Fruit fly (Drosophila melanogaster) whole organism, embryonic: ENCODE results near the gene Megf8.
A peak's percentile ranks its signal among the peaks of the same experiment; 100 is the strongest.

ENCODE experiments used
- Antp ChIP-seq: fragments of 200-800 bp; sonication (Bioruptor generic); optimal IDR thresholded peaks from 3 replicates; lab custom pipeline; 2016; ENCODE audit warnings: missing biosample characterization, missing genetic modification characterization
- Awh ChIP-seq: fragments of 200-800 bp; sonication (Bioruptor generic); IDR thresholded peaks from 2 replicates; pipeline ENCODE4, ENCODE4 v1.3.6; 2022; ENCODE audit warnings: missing biosample characterization, missing genetic modification characterization
- CG10147 ChIP-seq: fragments of 200-800 bp; sonication (Bioruptor generic); optimal IDR thresholded peaks from 2 replicates; lab custom pipeline; 2019; ENCODE audit warnings: missing biosample characterization, mild to moderate bottlenecking, missing genetic modification characterization, moderate library complexity
- CG10274 ChIP-seq: fragments of 200-800 bp; sonication (Bioruptor generic); optimal IDR thresholded peaks from 3 replicates; lab custom pipeline; 2017; ENCODE audit warnings: missing biosample characterization, mild to moderate bottlenecking, missing genetic modification characterization
- CG11560 ChIP-seq: fragments of 200-800 bp; sonication (Bioruptor generic); IDR thresholded peaks from 3 replicates; pipeline ENCODE4 v1.3.6; 2022; ENCODE audit warnings: missing biosample characterization, missing genetic modification characterization
- CG12744 ChIP-seq: fragments of 200-800 bp; sonication (Bioruptor generic); optimal IDR thresholded peaks from 2 replicates; lab custom pipeline; 2016; ENCODE audit warnings: missing biosample characterization, missing genetic modification characterization
- CG12769 ChIP-seq: fragments of 200-800 bp; sonication (Bioruptor generic); optimal IDR thresholded peaks from 2 replicates; lab custom pipeline; 2019; ENCODE audit warnings: missing biosample characterization, mild to moderate bottlenecking, missing genetic modification characterization, moderate library complexity
- CG15514 ChIP-seq: fragments of 200-800 bp; sonication (Bioruptor generic); optimal IDR thresholded peaks from 3 replicates; lab custom pipeline; 2017; ENCODE audit warnings: missing biosample characterization, missing genetic modification characterization, mild to moderate bottlenecking, moderate library complexity, missing genetic modification reagents
- CG1603 ChIP-seq: fragments of 200-800 bp; sonication (Bioruptor generic); optimal IDR thresholded peaks from 2 replicates; lab custom pipeline; 2019; ENCODE audit warnings: missing biosample characterization, mild to moderate bottlenecking, missing genetic modification characterization, moderate library complexity
- CG17186 ChIP-seq: fragments of 200-800 bp; sonication (Bioruptor generic); optimal IDR thresholded peaks from 3 replicates; lab custom pipeline; 2017; ENCODE audit warnings: missing biosample characterization, missing genetic modification reagents, missing genetic modification characterization
- CG17361 ChIP-seq: fragments of 200-800 bp; sonication (Bioruptor generic); IDR thresholded peaks from 3 replicates; pipeline ENCODE4 v1.3.6; 2022; ENCODE audit warnings: missing biosample characterization, missing genetic modification characterization
- CG3726 ChIP-seq: fragments of 200-800 bp; sonication (Bioruptor generic); IDR thresholded peaks from 3 replicates; pipeline ENCODE4, ENCODE4 v1.3.6; 2022; ENCODE audit warnings: missing biosample characterization, missing genetic modification characterization
- CG4282 ChIP-seq: fragments of 200-800 bp; sonication (Bioruptor generic); optimal IDR thresholded peaks from 2 replicates; lab custom pipeline; 2016; ENCODE audit warnings: missing biosample characterization, missing genetic modification characterization
- CG4328 ChIP-seq: fragments of 200-800 bp; sonication (Bioruptor generic); optimal IDR thresholded peaks from 3 replicates; lab custom pipeline; 2017; ENCODE audit warnings: missing biosample characterization, missing genetic modification reagents, missing genetic modification characterization
- CG4707 ChIP-seq: fragments of 200-800 bp; sonication (Bioruptor generic); optimal IDR thresholded peaks from 2 replicates; lab custom pipeline; 2018; ENCODE audit warnings: missing biosample characterization, mild to moderate bottlenecking, missing genetic modification characterization, moderate library complexity
- CG6272 ChIP-seq: fragments of 200-800 bp; sonication (Bioruptor generic); IDR thresholded peaks from 2 replicates; pipeline ENCODE4 v1.3.6; 2022; ENCODE audit warnings: missing biosample characterization, missing genetic modification characterization
- CG8290 ChIP-seq, 3 experiments: fragments of 200-800 bp; sonication (Bioruptor generic); optimal IDR thresholded peaks; 2 replicates each; lab custom pipeline; 2016 to 2019; ENCODE audit warnings: missing biosample characterization in 3 of 3, missing genetic modification characterization in 3 of 3, mild to moderate bottlenecking in 2 of 3, moderate library complexity in 1 of 3
- CG8765 ChIP-seq: fragments of 200-800 bp; sonication (Bioruptor generic); IDR thresholded peaks from 2 replicates; pipeline ENCODE4 v1.3.6; 2022; ENCODE audit warnings: missing biosample characterization, missing genetic modification characterization
- CG8924 ChIP-seq: fragments of 200-800 bp; optimal IDR thresholded peaks from 3 replicates; lab custom pipeline; 2019; ENCODE audit warnings: missing biosample characterization, mild to moderate bottlenecking, missing genetic modification characterization, moderate library complexity
- CG9817 ChIP-seq: fragments of 200-800 bp; sonication (Bioruptor generic); optimal IDR thresholded peaks from 2 replicates; lab custom pipeline; 2018; ENCODE audit warnings: missing biosample characterization, mild to moderate bottlenecking, missing genetic modification characterization, moderate library complexity
- CHES-1-like ChIP-seq: fragments of 200-800 bp; sonication (Bioruptor generic); optimal IDR thresholded peaks from 2 replicates; lab custom pipeline; 2016; ENCODE audit warnings: missing biosample characterization, missing genetic modification characterization
- Hand ChIP-seq: fragments of 200-800 bp; sonication (Bioruptor generic); optimal IDR thresholded peaks from 2 replicates; lab custom pipeline; 2017; ENCODE audit warnings: mild to moderate bottlenecking, missing biosample characterization, missing genetic modification reagents, missing genetic modification characterization
- Hmx ChIP-seq: fragments of 200-800 bp; sonication (Bioruptor generic); optimal IDR thresholded peaks from 2 replicates; lab custom pipeline; 2016; ENCODE audit warnings: missing biosample characterization, missing genetic modification characterization
- Hr51 ChIP-seq, 2 experiments: fragments of 200-800 bp; sonication (Bioruptor generic); optimal IDR thresholded peaks; 2 replicates in 1 of 2; 3 replicates in 1 of 2; lab custom pipeline; 2016 to 2018; ENCODE audit warnings: missing biosample characterization in 2 of 2, missing genetic modification characterization in 2 of 2, mild to moderate bottlenecking in 1 of 2, moderate library complexity in 1 of 2
- Max ChIP-seq: fragments of 200-800 bp; sonication (Bioruptor generic); optimal IDR thresholded peaks from 2 replicates; lab custom pipeline; 2016; ENCODE audit warnings: missing biosample characterization, mild to moderate bottlenecking, missing genetic modification characterization
- Med ChIP-seq: fragments of 200-800 bp; sonication (Bioruptor generic); peaks from one replicate; lab custom pipeline; 2016; ENCODE audit warnings: missing biosample characterization, missing genetic modification characterization, mild to moderate bottlenecking, inconsistent platforms, moderate library complexity
- Meics ChIP-seq: fragments of 200-800 bp; sonication (Bioruptor generic); optimal IDR thresholded peaks from 2 replicates; lab custom pipeline; 2017; ENCODE audit warnings: missing biosample characterization, mild to moderate bottlenecking, missing genetic modification characterization
- NK7.1 ChIP-seq: fragments of 200-800 bp; sonication (Bioruptor generic); optimal IDR thresholded peaks from 3 replicates; lab custom pipeline; 2016; ENCODE audit warnings: missing biosample characterization, missing genetic modification characterization
- Sox100B ChIP-seq: fragments of 200-800 bp; sonication (Bioruptor generic); optimal IDR thresholded peaks from 3 replicates; lab custom pipeline; 2018; ENCODE audit warnings: missing biosample characterization, mild to moderate bottlenecking, missing genetic modification characterization
- Taf1 ChIP-seq: fragments of 200-800 bp; sonication (Bioruptor generic); IDR thresholded peaks from 2 replicates; pipeline ENCODE4 v1.3.6; 2022; ENCODE audit warnings: missing biosample characterization, missing genetic modification characterization
- ase ChIP-seq: fragments of 200-800 bp; sonication (Bioruptor generic); IDR thresholded peaks from 3 replicates; pipeline ENCODE4 v1.3.6; 2022; ENCODE audit warnings: missing biosample characterization, missing genetic modification characterization
- cas ChIP-seq: fragments of 200-800 bp; sonication (Bioruptor generic); IDR thresholded peaks from 2 replicates; pipeline ENCODE4 v1.3.6; 2022; ENCODE audit warnings: missing biosample characterization, missing genetic modification characterization
- cg ChIP-seq: fragments of 200-800 bp; sonication (Bioruptor generic); optimal IDR thresholded peaks from 3 replicates; lab custom pipeline; 2019; ENCODE audit warnings: missing biosample characterization, mild to moderate bottlenecking, missing genetic modification characterization, moderate library complexity
- ci ChIP-seq: fragments of 200-800 bp; sonication (Bioruptor generic); IDR thresholded peaks from 3 replicates; pipeline ENCODE4 v1.3.6; 2022; ENCODE audit warnings: missing biosample characterization, missing genetic modification characterization
- ewg ChIP-seq: fragments of 200-800 bp; sonication (Bioruptor generic); optimal IDR thresholded peaks from 3 replicates; lab custom pipeline; 2017; ENCODE audit warnings: mild to moderate bottlenecking, missing biosample characterization, missing genetic modification reagents, missing genetic modification characterization
- gro ChIP-seq: fragments of 200-800 bp; sonication (Bioruptor generic); optimal IDR thresholded peaks from 2 replicates; lab custom pipeline; 2016; ENCODE audit warnings: missing biosample characterization, missing genetic modification characterization
- gt ChIP-seq: fragments of 200-800 bp; sonication (Bioruptor generic); IDR thresholded peaks from 2 replicates; pipeline ENCODE4 v1.3.6; 2022; ENCODE audit warnings: missing biosample characterization, missing genetic modification characterization
- insv ChIP-seq, 2 experiments: fragments of 200-800 bp; sonication (Bioruptor generic); optimal IDR thresholded peaks; 3 replicates each; lab custom pipeline; 2016 to 2018; ENCODE audit warnings: missing biosample characterization in 2 of 2, missing genetic modification characterization in 2 of 2
- ken ChIP-seq: fragments of 200-800 bp; sonication (Bioruptor generic); IDR thresholded peaks from 3 replicates; pipeline ENCODE4 v1.3.6; 2022; ENCODE audit warnings: missing biosample characterization, missing genetic modification characterization
- mirr ChIP-seq: fragments of 200-800 bp; sonication (Bioruptor generic); optimal IDR thresholded peaks from 3 replicates; lab custom pipeline; 2018; ENCODE audit warnings: missing biosample characterization, mild to moderate bottlenecking, missing genetic modification characterization
- nerfin-1 ChIP-seq: fragments of 200-800 bp; sonication (Bioruptor generic); optimal IDR thresholded peaks from 3 replicates; lab custom pipeline; 2019; ENCODE audit warnings: missing biosample characterization, mild to moderate bottlenecking, missing genetic modification characterization, moderate library complexity
- nmo ChIP-seq: fragments of 200-800 bp; sonication (Bioruptor generic); optimal IDR thresholded peaks from 2 replicates; lab custom pipeline; 2018; ENCODE audit warnings: missing biosample characterization, mild to moderate bottlenecking, missing genetic modification characterization, moderate library complexity
- row ChIP-seq: fragments of 200-800 bp; sonication (Bioruptor generic); IDR thresholded peaks from 3 replicates; pipeline ENCODE4 v1.3.6; 2022; ENCODE audit warnings: missing biosample characterization, missing genetic modification characterization
- slp2 ChIP-seq: fragments of 200-800 bp; sonication (Bioruptor generic); optimal IDR thresholded peaks from 2 replicates; lab custom pipeline; 2016; ENCODE audit warnings: missing biosample characterization, missing genetic modification characterization
- sr ChIP-seq: fragments of 200-800 bp; sonication (Bioruptor generic); IDR thresholded peaks from 3 replicates; pipeline ENCODE4 v1.3.6; 2022; ENCODE audit warnings: missing biosample characterization, missing genetic modification characterization
- sug ChIP-seq: fragments of 200-800 bp; optimal IDR thresholded peaks from 2 replicates; lab custom pipeline; 2019; ENCODE audit warnings: missing biosample characterization, mild to moderate bottlenecking, missing genetic modification characterization, moderate library complexity
- z ChIP-seq: fragments of 200-800 bp; sonication (Bioruptor generic); IDR thresholded peaks from 3 replicates; pipeline ENCODE4 v1.3.6; 2022; ENCODE audit warnings: missing biosample characterization, missing genetic modification characterization
- zf30C ChIP-seq: fragments of 200-800 bp; sonication (Bioruptor generic); optimal IDR thresholded peaks from 3 replicates; lab custom pipeline; 2018; ENCODE audit warnings: missing biosample characterization, mild to moderate bottlenecking, missing genetic modification characterization

Megf8 gene

dm6 chr2L:8084349-8085203 is 41.3 kb downstream of the Megf8 start (continued):
- TF ChIP-seq Hr51 (GFP tag; optimal IDR thresholded peaks at IDR 0.05; lab: Kevin White, UChicago) (no peak), CG12744 (GFP tag; lab: Kevin White, UChicago) (peak; percentile 23), ken (GFP tag; lab: Robert Waterston, UW) (no peak), Taf1 (no peak; the same call in 1 of the 2 replicates), CG8290 (GFP tag; optimal IDR thresholded peaks at IDR 0.05; lab: Kevin White, UChicago) (peak; percentile 33), CG8290 (tag; optimal IDR thresholded peaks at IDR 0.05; lab: Kevin White, UChicago) (peak in 1 of 2 experiments; percentile 23), Hmx (no peak), CG9817 (tag; lab: Kevin White, UChicago) (no peak), CG10274 (GFP tag; lab: Kevin White, UChicago) (no peak), sug (tag; lab: Kevin White, UChicago) (no peak), Max (GFP tag; lab: Kevin White, UChicago) (no peak), ewg (GFP tag; lab: Kevin White, UChicago) (peak; percentile 76), ci (0 out of 3 replicates have a peak, but pooled peaks have one; percentile 25), mirr (GFP tag; lab: Kevin White, UChicago) (peak; percentile 44), CG8924 (no peak), CG4707 (peak; percentile 76), nmo (GFP tag; lab: Kevin White, UChicago) (no peak), NK7.1 (GFP tag; lab: Kevin White, UChicago) (peak; percentile 0), ase (no peak), CG12769 (tag; lab: Kevin White, UChicago) (peak; percentile 36), CG10147 (GFP tag; lab: Kevin White, UChicago) (no peak), slp2 (GFP tag; lab: Kevin White, UChicago) (no peak), cas (no peak), zf30C (GFP tag; lab: Kevin White, UChicago) (no peak), CG11560 (tag; lab: Robert Waterston, UW) (no peak), Antp (no peak), CG4328 (no peak), sr (GFP tag; lab: Robert Waterston, UW) (peak; percentile 41; the same call in 1 of the 3 replicates), CHES-1-like (GFP tag; lab: Kevin White, UChicago) (peak; percentile 9), CG6272 (GFP tag; lab: Robert Waterston, UW) (no peak), CG17361 (GFP tag; lab: Robert Waterston, UW) (0 out of 3 replicates have a peak, but pooled peaks have one; percentile 27), CG4282 (peak; percentile 49), CG3726 (no peak), CG15514 (GFP tag; lab: Kevin White, UChicago) (peak; percentile 13), Meics (GFP tag; lab: Kevin White, UChicago) (peak; percentile 23), Awh (GFP tag; lab: Robert Waterston, UW) (no peak), CG17186 (no peak), cg (GFP tag; lab: Kevin White, UChicago) (peak; percentile 73), nerfin-1 (tag; lab: Kevin White, UChicago) (no peak), insv (GFP tag; optimal IDR thresholded peaks at IDR 0.05; lab: Kevin White, UChicago) (peak; percentile 63 to 93), Hand (GFP tag; lab: Kevin White, UChicago) (no peak), gt (GFP tag; lab: Robert Waterston, UW) (no peak), z (GFP tag; lab: Robert Waterston, UW) (0 out of 3 replicates have a peak, but pooled peaks have one; percentile 31), Med (peak; percentile 68), Sox100B (GFP tag; lab: Kevin White, UChicago) (peak; percentile 9), gro (GFP tag; lab: Kevin White, UChicago) (no peak), CG1603 (tag; lab: Kevin White, UChicago) (peak; percentile 6), row (peak; percentile 58), CG8765 (GFP tag; lab: Robert Waterston, UW) (no peak)
